Worm (Caenorhabditis elegans): ENCODE results near the gene pnp-1.

Gene pnp-1

DNA sequence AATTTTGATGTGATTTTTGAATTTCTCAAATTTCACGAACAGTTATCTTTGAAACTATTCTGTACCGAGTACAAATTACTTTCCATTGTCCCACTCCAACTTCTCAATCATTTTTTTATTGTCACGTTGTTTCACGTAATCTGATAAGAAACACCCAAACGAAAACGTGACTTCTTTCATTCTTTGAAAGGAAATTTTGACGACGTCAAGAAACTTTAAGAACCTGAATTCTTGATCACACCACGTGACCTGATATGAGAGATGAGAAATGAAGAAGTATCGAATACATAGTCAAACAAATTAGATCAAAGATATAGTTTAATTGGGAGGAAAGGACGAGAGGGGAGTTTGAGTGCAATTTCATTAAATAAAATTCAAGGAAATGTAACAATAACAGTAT is 11.4 kb upstream of the pnp-1 start:
- peak; percentile 68 for TF ChIP-seq nhr-48 (tag; optimal IDR thresholded peaks at IDR 0.05)
- TF ChIP-seq unc-62 (GFP tag; optimal IDR thresholded peaks at IDR 0.05 in 1 of 2), result peak in 1 of 2 experiments; percentile 17
- TF ChIP-seq unc-62 (tag; optimal IDR thresholded peaks at IDR 0.05), result no peak
- TF ChIP-seq nhr-28 (tag; optimal IDR thresholded peaks at IDR 0.05), result peak; percentile 18
- TF ChIP-seq T20F7.1 (GFP tag; optimal IDR thresholded peaks at IDR 0.05), result peak; percentile 41
- no peak for TF ChIP-seq daf-19 (GFP tag; conservative IDR thresholded peaks at IDR 0.05)
- no peak for TF ChIP-seq lin-39 (tag; optimal IDR thresholded peaks at IDR 0.05)
- no peak for TF ChIP-seq mxl-2 (GFP tag; conservative IDR thresholded peaks at IDR 0.05)
- no peak for TF ChIP-seq lin-13 (GFP tag; optimal IDR thresholded peaks at IDR 0.05)
- peak; percentile 8 for TF ChIP-seq dve-1 (tag; optimal IDR thresholded peaks at IDR 0.05; ENCODE audit: insufficient read depth)
- TF ChIP-seq nhr-41 (GFP tag; IDR thresholded peaks at IDR 0.05), result no peak
- peak; percentile 80 for TF ChIP-seq hlh-30 (tag; optimal IDR thresholded peaks at IDR 0.05; ENCODE audit: insufficient read depth)
- TF ChIP-seq dmd-8 (GFP tag; IDR thresholded peaks at IDR 0.05), result no peak
- TF ChIP-seq nhr-76 (tag; optimal IDR thresholded peaks at IDR 0.05), result no peak
- peak; percentile 57 for TF ChIP-seq hlh-11 (tag; optimal IDR thresholded peaks at IDR 0.05)
- TF ChIP-seq D1046.2 (GFP tag; IDR thresholded peaks at IDR 0.05), result no peak
- peak in 1 of 2 experiments; percentile 62 for TF ChIP-seq mdl-1 (tag; optimal IDR thresholded peaks at IDR 0.05)
- no peak for TF ChIP-seq nhr-10 (tag; optimal IDR thresholded peaks at IDR 0.05)
- peak; percentile 19 for TF ChIP-seq aha-1 (tag)
- no peak for TF ChIP-seq ztf-11 (tag; optimal IDR thresholded peaks at IDR 0.05)
- TF ChIP-seq pqm-1 (tag; optimal IDR thresholded peaks at IDR 0.05), result no peak
- TF ChIP-seq tra-1 (GFP tag; IDR thresholded peaks at IDR 0.05), result no peak
- peak; percentile 56 for TF ChIP-seq dmd-6 (GFP tag; IDR thresholded peaks at IDR 0.05)
- no peak for TF ChIP-seq zip-11 (GFP tag; IDR thresholded peaks at IDR 0.05)
- no peak for TF ChIP-seq nhr-25 (tag; optimal IDR thresholded peaks at IDR 0.05; ENCODE audit: borderline replicate concordance, insufficient read depth)
- no peak for TF ChIP-seq saeg-2 (GFP tag; IDR thresholded peaks at IDR 0.05)
- TF ChIP-seq mes-2 (tag; optimal IDR thresholded peaks at IDR 0.05; ENCODE audit: poor library complexity, severe bottlenecking), result no peak
- no peak for TF ChIP-seq fos-1 (tag; optimal IDR thresholded peaks at IDR 0.05)
- no peak for TF ChIP-seq duxl-1 (tag; optimal IDR thresholded peaks at IDR 0.05; ENCODE audit: poor library complexity)
- TF ChIP-seq dmd-9 (GFP tag; IDR thresholded peaks at IDR 0.05), result no peak

DNA sequence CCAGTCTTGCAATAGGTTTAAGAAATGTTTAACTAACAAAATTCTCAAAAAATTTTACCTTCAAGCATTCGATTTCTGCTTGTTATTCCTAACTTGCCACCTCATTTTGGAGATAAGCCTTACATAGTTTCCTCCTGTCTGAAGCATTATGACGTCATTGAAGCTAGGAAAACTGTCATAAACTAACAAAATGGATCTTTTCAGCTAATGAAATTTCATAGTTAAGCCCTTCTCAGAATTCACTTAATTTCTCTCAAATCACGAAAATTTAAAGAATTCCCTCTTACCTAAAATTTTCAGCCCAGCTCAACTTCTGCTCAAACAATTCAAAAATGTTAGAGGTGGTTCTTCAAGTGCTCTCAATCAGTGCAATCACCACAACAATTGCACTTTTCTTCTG is 9.1 kb upstream of the pnp-1 start, which contains the start of gene swt-1:
Gene swt-1, plus strand, starts transcription at position 301 of the 400 bp plus-strand sequence.
- TF ChIP-seq nhr-48 (tag; optimal IDR thresholded peaks at IDR 0.05), result no peak
- no peak for TF ChIP-seq lin-38 (GFP tag; IDR thresholded peaks at IDR 0.05)
- no peak for TF ChIP-seq mdt-29 (GFP tag; IDR thresholded peaks at IDR 0.05)
- no peak for TF ChIP-seq nhr-237 (tag; optimal IDR thresholded peaks at IDR 0.05)
- no peak for TF ChIP-seq nhr-25 (tag; optimal IDR thresholded peaks at IDR 0.05; ENCODE audit: borderline replicate concordance, insufficient read depth)
- TF ChIP-seq lin-29 (GFP tag; IDR thresholded peaks at IDR 0.05), result no peak
- no peak for TF ChIP-seq F44E2.7 (GFP tag; IDR thresholded peaks at IDR 0.05)
- no peak for TF ChIP-seq php-3 (GFP tag; IDR thresholded peaks at IDR 0.05)
- no peak for TF ChIP-seq nhr-11 (tag; optimal IDR thresholded peaks at IDR 0.05)
- no peak for TF ChIP-seq snpc-4 (tag; optimal IDR thresholded peaks at IDR 0.05)
- TF ChIP-seq nhr-28 (tag; optimal IDR thresholded peaks at IDR 0.05), result no peak
- no peak for TF ChIP-seq F49E8.2 (tag; optimal IDR thresholded peaks at IDR 0.05; ENCODE audit: borderline replicate concordance)
- no peak for TF ChIP-seq ceh-28 (tag; optimal IDR thresholded peaks at IDR 0.05)
- TF ChIP-seq attf-4 (tag; optimal IDR thresholded peaks at IDR 0.05), result no peak
- no peak for TF ChIP-seq nhr-42 (GFP tag; IDR thresholded peaks at IDR 0.05)
- no peak for TF ChIP-seq zip-11 (GFP tag; IDR thresholded peaks at IDR 0.05)
- TF ChIP-seq mxl-3 (GFP tag; optimal IDR thresholded peaks at IDR 0.05), result no peak
